Fruit fly (Drosophila melanogaster) whole organism, embryonic: ENCODE data around the gene galla-2.

Source experiments
- CG10147 ChIP-seq: fragments of 200-800 bp; sonication (Bioruptor generic); optimal IDR thresholded peaks from 2 replicates; lab custom pipeline; 2019; ENCODE audit warnings: missing biosample characterization, mild to moderate bottlenecking, missing genetic modification characterization, moderate library complexity
- CG10366 ChIP-seq: fragments of 200-800 bp; sonication (Bioruptor generic); IDR thresholded peaks from 2 replicates; pipeline ENCODE4 v1.3.6; 2022; ENCODE audit warnings: missing biosample characterization, missing genetic modification characterization
- CG10543 ChIP-seq: fragments of 200-800 bp; sonication (Bioruptor generic); optimal IDR thresholded peaks from 3 replicates; lab custom pipeline; 2017; ENCODE audit warnings: missing biosample characterization, mild to moderate bottlenecking, missing genetic modification characterization, moderate library complexity
- CG10979 ChIP-seq: fragments of 200-800 bp; sonication (Bioruptor generic); optimal IDR thresholded peaks from 2 replicates; lab custom pipeline; 2018; ENCODE audit warnings: missing biosample characterization, mild to moderate bottlenecking, missing genetic modification characterization, moderate library complexity
- CG12769 ChIP-seq: fragments of 200-800 bp; sonication (Bioruptor generic); optimal IDR thresholded peaks from 2 replicates; lab custom pipeline; 2019; ENCODE audit warnings: missing biosample characterization, mild to moderate bottlenecking, missing genetic modification characterization, moderate library complexity
- CG13424 ChIP-seq: fragments of 200-800 bp; sonication (Bioruptor generic); optimal IDR thresholded peaks from 2 replicates; lab custom pipeline; 2019; ENCODE audit warnings: missing biosample characterization, mild to moderate bottlenecking, missing genetic modification characterization, moderate library complexity
- CG13775 ChIP-seq: fragments of 200-800 bp; sonication (Bioruptor generic); optimal IDR thresholded peaks from 3 replicates; lab custom pipeline; 2017; ENCODE audit warnings: missing biosample characterization, mild to moderate bottlenecking, missing genetic modification characterization
- CG15479 ChIP-seq: fragments of 200-800 bp; sonication (Bioruptor generic); optimal IDR thresholded peaks from 3 replicates; lab custom pipeline; 2019; ENCODE audit warnings: missing biosample characterization, mild to moderate bottlenecking, missing genetic modification characterization, moderate library complexity
- CG17912 ChIP-seq: fragments of 200-800 bp; sonication (Bioruptor generic); optimal IDR thresholded peaks from 2 replicates; lab custom pipeline; 2018; ENCODE audit warnings: missing biosample characterization, mild to moderate bottlenecking, missing genetic modification characterization
- CG18011 ChIP-seq: fragments of 200-800 bp; sonication (Bioruptor generic); optimal IDR thresholded peaks from 2 replicates; lab custom pipeline; 2017; ENCODE audit warnings: missing biosample characterization, missing genetic modification characterization, mild to moderate bottlenecking, moderate library complexity, missing genotype
- CG30020 ChIP-seq: fragments of 200-800 bp; optimal IDR thresholded peaks from 2 replicates; lab custom pipeline; 2019; ENCODE audit warnings: missing biosample characterization, mild to moderate bottlenecking, missing genetic modification characterization, moderate library complexity
- CG3281 ChIP-seq: fragments of 200-800 bp; sonication (Bioruptor generic); optimal IDR thresholded peaks from 3 replicates; lab custom pipeline; 2017; ENCODE audit warnings: missing biosample characterization, mild to moderate bottlenecking, missing genetic modification characterization
- CG4328 ChIP-seq: fragments of 200-800 bp; sonication (Bioruptor generic); optimal IDR thresholded peaks from 3 replicates; lab custom pipeline; 2017; ENCODE audit warnings: missing biosample characterization, missing genetic modification reagents, missing genetic modification characterization
- CG4617 ChIP-seq: fragments of 200-800 bp; sonication (Bioruptor generic); optimal IDR thresholded peaks from 3 replicates; lab custom pipeline; 2016; ENCODE audit warnings: missing biosample characterization, missing genetic modification characterization, borderline replicate concordance
- CG7839 ChIP-seq: fragments of 200-800 bp; sonication (Bioruptor generic); optimal IDR thresholded peaks from 3 replicates; lab custom pipeline; 2018; ENCODE audit warnings: missing biosample characterization, mild to moderate bottlenecking, missing genetic modification characterization, moderate library complexity
- CG8290 ChIP-seq, 3 experiments: fragments of 200-800 bp; sonication (Bioruptor generic); optimal IDR thresholded peaks; 2 replicates each; lab custom pipeline; 2016 to 2019; ENCODE audit warnings: missing biosample characterization in 3 of 3, missing genetic modification characterization in 3 of 3, mild to moderate bottlenecking in 2 of 3, moderate library complexity in 1 of 3
- Dip3 ChIP-seq: fragments of 200-800 bp; sonication (Bioruptor generic); optimal IDR thresholded peaks from 3 replicates; lab custom pipeline; 2016; ENCODE audit warnings: missing biosample characterization, missing genetic modification characterization
- GATAe ChIP-seq: fragments of 200-800 bp; sonication (Bioruptor generic); conservative IDR thresholded peaks from 2 replicates; pipeline ENCODE4 v1.3.6; 2022; ENCODE audit warnings: missing biosample characterization, missing genetic modification characterization
- Hmx ChIP-seq: fragments of 200-800 bp; sonication (Bioruptor generic); optimal IDR thresholded peaks from 2 replicates; lab custom pipeline; 2016; ENCODE audit warnings: missing biosample characterization, missing genetic modification characterization
- Jarid2 ChIP-seq: fragments of 200-800 bp; sonication (Bioruptor generic); optimal IDR thresholded peaks from 3 replicates; lab custom pipeline; 2017; ENCODE audit warnings: mild to moderate bottlenecking, missing biosample characterization, missing genetic modification reagents, missing genetic modification characterization
- Myb ChIP-seq: fragments of 200-800 bp; sonication (Bioruptor generic); optimal IDR thresholded peaks from 2 replicates; lab custom pipeline; 2016; ENCODE audit warnings: missing biosample characterization, missing genetic modification characterization
- NFAT ChIP-seq: fragments of 200-800 bp; sonication (Bioruptor generic); IDR thresholded peaks from 2 replicates; pipeline ENCODE4 v1.3.6; 2022; ENCODE audit warnings: missing biosample characterization, missing genetic modification characterization
- Rx ChIP-seq: fragments of 200-800 bp; sonication (Bioruptor generic); IDR thresholded peaks from 2 replicates; pipeline ENCODE4 v1.3.6; 2022; ENCODE audit warnings: missing biosample characterization, missing genetic modification characterization
- Sox102F ChIP-seq: fragments of 200-800 bp; sonication (Bioruptor generic); optimal IDR thresholded peaks from 2 replicates; lab custom pipeline; 2018; ENCODE audit warnings: missing biosample characterization, mild to moderate bottlenecking, missing genetic modification characterization, moderate library complexity
- Ssrp ChIP-seq: fragments of 200-800 bp; sonication (Bioruptor generic); optimal IDR thresholded peaks from 2 replicates; lab custom pipeline; 2018; ENCODE audit warnings: missing biosample characterization, mild to moderate bottlenecking, missing genetic modification characterization, moderate library complexity
- Trl ChIP-seq, 3 experiments: fragments of >200 bp in 2 of 3; fragments of 200-800 bp in 1 of 3; sonication (Bioruptor generic) in 1 of 3; optimal IDR thresholded peaks; 2 replicates in 1 of 3; 3 replicates in 2 of 3; lab custom pipeline; 2016 to 2017; ENCODE audit warnings: missing biosample characterization in 1 of 3, missing genetic modification characterization in 1 of 3
- Xrp1 ChIP-seq: fragments of 200-800 bp; sonication (Bioruptor generic); IDR thresholded peaks from 2 replicates; pipeline ENCODE4 v1.3.6; 2022; ENCODE audit warnings: missing biosample characterization, missing genetic modification characterization
- ase ChIP-seq: fragments of 200-800 bp; sonication (Bioruptor generic); IDR thresholded peaks from 3 replicates; pipeline ENCODE4 v1.3.6; 2022; ENCODE audit warnings: missing biosample characterization, missing genetic modification characterization
- bsh ChIP-seq, 2 experiments: fragments of 200-800 bp; sonication (Bioruptor generic); optimal IDR thresholded peaks; 2 replicates each; lab custom pipeline; 2017 to 2018; ENCODE audit warnings: mild to moderate bottlenecking in 2 of 2, missing biosample characterization in 2 of 2, missing genetic modification characterization in 2 of 2, moderate library complexity in 1 of 2
- cas ChIP-seq: fragments of 200-800 bp; sonication (Bioruptor generic); IDR thresholded peaks from 2 replicates; pipeline ENCODE4 v1.3.6; 2022; ENCODE audit warnings: missing biosample characterization, missing genetic modification characterization
- crp ChIP-seq, 2 experiments: fragments of 200-800 bp; sonication (Bioruptor generic); optimal IDR thresholded peaks; 2 replicates in 1 of 2; 3 replicates in 1 of 2; lab custom pipeline; 2017; ENCODE audit warnings: missing biosample characterization in 2 of 2, missing genetic modification characterization in 2 of 2, mild to moderate bottlenecking in 1 of 2, moderate library complexity in 1 of 2
- cwo ChIP-seq: fragments of 200-800 bp; sonication (Bioruptor generic); optimal IDR thresholded peaks from 3 replicates; lab custom pipeline; 2017; ENCODE audit warnings: missing biosample characterization, missing genetic modification characterization, mild to moderate bottlenecking, moderate library complexity, missing genetic modification reagents
- ewg ChIP-seq: fragments of 200-800 bp; sonication (Bioruptor generic); optimal IDR thresholded peaks from 3 replicates; lab custom pipeline; 2017; ENCODE audit warnings: mild to moderate bottlenecking, missing biosample characterization, missing genetic modification reagents, missing genetic modification characterization
- gsb-n ChIP-seq: fragments of 200-800 bp; sonication (Bioruptor generic); optimal IDR thresholded peaks from 3 replicates; lab custom pipeline; 2018; ENCODE audit warnings: missing biosample characterization, mild to moderate bottlenecking, missing genetic modification characterization
- jing ChIP-seq: fragments of 200-800 bp; sonication (Bioruptor generic); optimal IDR thresholded peaks from 2 replicates; lab custom pipeline; 2018; ENCODE audit warnings: missing biosample characterization, mild to moderate bottlenecking, missing genetic modification characterization
- lilli ChIP-seq: fragments of 200-800 bp; sonication (Bioruptor generic); optimal IDR thresholded peaks from 3 replicates; lab custom pipeline; 2016; ENCODE audit warnings: missing biosample characterization, missing genetic modification characterization
- odd ChIP-seq: fragments of 200-800 bp; sonication (Bioruptor generic); optimal IDR thresholded peaks from 2 replicates; lab custom pipeline; 2017; ENCODE audit warnings: missing biosample characterization, mild to moderate bottlenecking, missing genetic modification characterization
- pb ChIP-seq: fragments of 200-800 bp; sonication (Bioruptor generic); optimal IDR thresholded peaks from 3 replicates; lab custom pipeline; 2016; ENCODE audit warnings: missing biosample characterization, missing genetic modification characterization
- sens-2 ChIP-seq: fragments of 200-800 bp; sonication (Bioruptor generic); IDR thresholded peaks from 2 replicates; pipeline ENCODE4 v1.3.6; 2022; ENCODE audit warnings: missing biosample characterization, missing genetic modification characterization
- shn ChIP-seq: fragments of 200-800 bp; sonication (Bioruptor generic); optimal IDR thresholded peaks from 3 replicates; lab custom pipeline; 2016; ENCODE audit warnings: missing biosample characterization, missing genetic modification characterization
- slou ChIP-seq: fragments of 200-800 bp; sonication (Bioruptor generic); optimal IDR thresholded peaks from 3 replicates; lab custom pipeline; 2016; ENCODE audit warnings: missing biosample characterization, missing genetic modification characterization
- ssp ChIP-seq: fragments of 200-800 bp; sonication (Bioruptor generic); IDR thresholded peaks from 2 replicates; pipeline ENCODE4 v1.3.6; 2022; ENCODE audit warnings: missing biosample characterization, missing genetic modification characterization
- sug ChIP-seq: fragments of 200-800 bp; optimal IDR thresholded peaks from 2 replicates; lab custom pipeline; 2019; ENCODE audit warnings: missing biosample characterization, mild to moderate bottlenecking, missing genetic modification characterization, moderate library complexity
- twi ChIP-seq: fragments of 200-800 bp; optimal IDR thresholded peaks from 2 replicates; lab custom pipeline; 2019; ENCODE audit warnings: missing biosample characterization, mild to moderate bottlenecking, missing genetic modification characterization, moderate library complexity
- vfl ChIP-seq: fragments of 200-800 bp; sonication (Bioruptor generic); optimal IDR thresholded peaks from 2 replicates; lab custom pipeline; 2016; ENCODE audit warnings: missing biosample characterization, missing genetic modification characterization
- wdn ChIP-seq: fragments of 200-800 bp; sonication (Bioruptor generic); IDR thresholded peaks from 2 replicates; pipeline ENCODE4 v1.3.6; 2022; ENCODE audit warnings: missing biosample characterization, missing genetic modification characterization
- wek ChIP-seq: fragments of 200-800 bp; sonication (Bioruptor generic); optimal IDR thresholded peaks from 3 replicates; lab custom pipeline; 2018; ENCODE audit warnings: missing biosample characterization, mild to moderate bottlenecking, missing genetic modification characterization, moderate library complexity

Gene galla-2

DNA sequence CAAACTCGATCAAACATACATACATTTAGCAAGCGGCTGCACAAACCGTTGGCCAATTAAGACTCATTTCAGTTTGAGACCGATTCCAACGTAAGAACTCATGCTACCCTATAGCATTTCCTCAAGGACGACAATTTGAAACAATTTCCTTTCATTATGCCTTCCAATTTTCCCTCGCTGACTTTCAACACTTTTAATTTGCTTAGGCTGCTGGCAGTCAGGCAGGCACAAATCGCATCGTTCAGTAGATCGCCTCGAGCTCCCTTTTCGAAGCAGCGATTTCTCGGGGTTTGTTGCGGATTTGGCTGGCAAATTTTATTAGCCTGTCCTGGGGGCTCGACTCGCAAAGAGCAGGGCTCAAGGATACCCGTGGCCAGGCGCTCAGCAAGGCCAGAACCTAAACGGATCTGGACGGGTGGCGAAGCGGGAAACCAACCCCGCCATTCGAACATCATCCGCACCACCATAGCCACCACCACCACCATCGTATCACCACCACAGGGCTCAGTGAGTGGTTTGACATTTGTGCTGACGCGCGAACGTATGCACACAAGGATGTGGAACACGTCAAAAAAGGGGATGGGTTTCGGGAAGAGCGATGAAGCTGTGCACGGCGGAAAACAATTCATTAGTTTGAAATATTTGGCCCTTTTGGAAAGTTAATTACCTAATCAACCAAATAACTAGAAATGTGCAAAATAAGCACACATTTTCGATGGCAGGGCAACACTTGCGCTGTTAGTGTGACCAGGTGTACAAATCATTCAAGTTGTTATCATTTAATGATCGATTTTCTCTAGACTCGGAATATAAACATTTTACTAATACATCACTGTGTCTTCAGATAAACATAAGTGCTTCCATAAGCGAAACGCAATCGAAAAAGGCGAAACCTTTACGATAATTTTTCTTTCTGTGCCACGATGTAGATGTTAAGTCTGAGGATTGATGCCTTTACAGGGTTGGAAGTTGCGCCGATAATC lies 37.9 kb upstream of the galla-2 start (continued):
- TF ChIP-seq CG10543 (GFP tag; lab: Kevin White, UChicago) (peak; percentile 36), CG4328 (GFP tag; lab: Kevin White, UChicago) (no peak), CG10979 (tag; lab: Kevin White, UChicago) (peak; percentile 80), Hmx (GFP tag; lab: Kevin White, UChicago) (no peak), ssp (no peak), CG10366 (GFP tag; lab: Robert Waterston, UW) (0 out of 2 replicates have a peak, but pooled peaks have one; percentile 9), ewg (GFP tag; lab: Kevin White, UChicago) (peak; percentile 30), ase (GFP tag; lab: Robert Waterston, UW) (no peak), Rx (GFP tag; lab: Robert Waterston, UW) (no peak), crp (GFP tag; optimal IDR thresholded peaks at IDR 0.05; lab: Kevin White, UChicago) (no peak), GATAe (GFP tag; lab: Robert Waterston, UW) (no peak), CG13775 (GFP tag; lab: Kevin White, UChicago) (peak; percentile 38), cas (GFP tag; lab: Robert Waterston, UW) (no peak), CG10147 (no peak), gsb-n (peak; percentile 11), odd (GFP tag; lab: Kevin White, UChicago) (no peak), cwo (GFP tag; lab: Kevin White, UChicago) (no peak), lilli (GFP tag; lab: Kevin White, UChicago) (peak; percentile 20), vfl (GFP tag; lab: Kevin White, UChicago) (no peak), CG12769 (tag; lab: Kevin White, UChicago) (no peak), Dip3 (GFP tag; lab: Kevin White, UChicago) (no peak), slou (GFP tag; lab: Kevin White, UChicago) (no peak), wek (GFP tag; lab: Kevin White, UChicago) (no peak), CG18011 (GFP tag; lab: Kevin White, UChicago) (no peak), CG3281 (GFP tag; lab: Kevin White, UChicago) (no peak), CG13424 (tag; lab: Kevin White, UChicago) (peak; percentile 38), wdn (GFP tag; lab: Robert Waterston, UW) (no peak), Ssrp (tag; lab: Kevin White, UChicago) (peak; percentile 67), CG17912 (GFP tag; lab: Kevin White, UChicago) (no peak), twi (tag; lab: Kevin White, UChicago) (peak; percentile 20), sug (tag; lab: Kevin White, UChicago) (no peak), CG30020 (tag; lab: Kevin White, UChicago) (no peak), CG8290 (GFP tag; optimal IDR thresholded peaks at IDR 0.05; lab: Kevin White, UChicago) (peak; percentile 58), CG8290 (tag; optimal IDR thresholded peaks at IDR 0.05; lab: Kevin White, UChicago) (peak in 1 of 2 experiments; percentile 39), NFAT (GFP tag; lab: Robert Waterston, UW) (no peak), sens-2 (no peak), CG15479 (GFP tag; lab: Kevin White, UChicago) (no peak), bsh (GFP tag; optimal IDR thresholded peaks at IDR 0.05; lab: Kevin White, UChicago) (peak in 1 of 2 experiments; percentile 62), Trl (optimal IDR thresholded peaks at IDR 0.05; lab: Kevin White, UChicago) (no peak), Trl (GFP tag; optimal IDR thresholded peaks at IDR 0.05; lab: Kevin White, UChicago) (no peak), pb (peak; percentile 24), Jarid2 (GFP tag; lab: Kevin White, UChicago) (no peak), shn (peak; percentile 56), CG7839 (peak; percentile 63), jing (peak; percentile 30), Xrp1 (GFP tag; lab: Robert Waterston, UW) (peak; percentile 35; the same call in 1 of the 2 replicates), CG4617 (GFP tag; lab: Kevin White, UChicago) (no peak), Myb (GFP tag; lab: Kevin White, UChicago) (peak; percentile 17), Sox102F (GFP tag; lab: Kevin White, UChicago) (peak; percentile 44)
